Fruit fly (Drosophila melanogaster): Measurements from ENCODE around the gene CG8188.

CG8188 gene

DNA sequence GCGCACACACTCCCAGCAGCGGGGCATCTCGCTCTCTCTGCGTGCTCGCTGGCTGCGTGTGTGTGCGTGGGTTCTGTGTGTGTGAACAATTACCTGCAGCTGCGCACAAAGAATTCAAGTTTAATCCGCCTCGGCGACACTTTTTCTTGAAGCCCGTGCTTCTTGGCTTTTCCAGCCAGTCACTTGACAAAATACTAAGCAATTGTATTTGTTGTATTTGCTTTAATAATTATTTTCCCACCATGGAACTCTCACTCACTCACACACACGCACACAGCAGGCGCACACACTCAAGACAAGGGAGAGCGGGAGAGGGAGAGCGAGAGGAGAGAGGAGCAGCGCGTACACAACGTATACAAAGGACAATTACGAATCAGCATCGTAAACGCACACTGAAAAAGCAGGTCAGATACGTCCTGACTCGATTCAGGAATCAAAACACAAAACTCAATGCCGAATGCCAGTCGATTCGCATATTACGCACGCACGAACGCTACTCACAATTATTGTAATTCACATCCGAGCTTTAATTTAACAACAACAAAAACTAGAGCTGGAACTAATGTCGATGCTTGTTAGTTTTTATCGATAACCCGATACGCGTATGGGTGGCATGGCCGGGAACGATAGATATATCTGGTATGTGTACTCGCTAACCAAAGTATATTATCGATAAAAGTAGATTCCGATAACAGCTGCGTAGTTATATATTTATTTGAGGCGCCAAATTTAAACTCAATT lies 50.7 kb downstream of the CG8188 start, which contains the start of gene RhoGAPp190:
Gene RhoGAPp190, minus strand, starts transcription at position 565 of the 741 bp plus-strand sequence.
- no peak for TF ChIP-seq CG8478 (optimal IDR thresholded peaks at IDR 0.05)
- TF ChIP-seq CTCF (optimal IDR thresholded peaks at IDR 0.05): peak in 1 of 2 experiments; percentile 10

DNA sequence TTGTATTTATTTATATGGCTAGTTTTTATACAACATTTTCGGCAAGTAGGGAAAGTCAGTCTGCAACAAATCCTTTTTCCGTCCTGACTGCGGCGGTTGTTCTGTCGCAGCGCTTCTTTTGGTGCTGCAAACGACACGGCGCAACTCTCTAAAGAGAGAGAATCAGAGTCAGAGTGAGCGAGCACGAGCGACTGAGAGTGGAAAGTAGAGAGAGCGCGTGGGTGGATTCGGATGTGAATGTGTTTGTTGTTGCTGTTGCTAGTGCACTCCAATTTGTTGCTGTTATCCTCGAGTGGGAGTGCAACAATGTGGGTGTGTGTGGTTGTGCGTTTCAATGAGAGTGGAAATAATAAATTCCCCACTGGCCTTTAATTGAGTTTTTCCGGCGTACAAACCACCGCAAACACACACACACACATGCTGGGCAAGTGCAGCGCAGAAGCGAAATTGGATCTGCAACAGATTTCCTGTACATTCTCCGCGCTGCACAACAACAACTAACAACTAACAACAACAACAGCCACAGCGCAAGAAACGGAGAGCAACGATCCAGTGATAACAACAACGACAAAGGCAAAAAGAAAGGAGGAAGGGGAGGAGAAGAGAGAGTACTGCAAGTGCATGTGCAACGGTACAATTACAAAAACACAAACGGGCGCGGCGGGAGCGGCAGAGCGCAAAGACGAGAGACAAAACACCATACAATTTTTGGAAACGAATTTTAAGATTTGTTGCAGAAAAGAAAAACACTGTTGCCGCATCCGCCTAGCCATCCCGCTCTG lies 51.4 kb downstream of the CG8188 start:
- TF ChIP-seq CG8478 (optimal IDR thresholded peaks at IDR 0.05): no peak
- no peak for TF ChIP-seq CTCF (optimal IDR thresholded peaks at IDR 0.05)

All from S2 (cell line).